Worm (Caenorhabditis elegans): ENCODE data around the gene erp-44.3.

erp-44.3 gene

ce11 chrIV:8115462-8115861 is 7.0 kb upstream of the erp-44.3 start, which contains the start of gene irld-8:
Gene irld-8, plus strand, starts transcription at chrIV:8115762.
- TF ChIP-seq ceh-62 (tag; optimal IDR thresholded peaks at IDR 0.05) (no peak), aha-1 (tag) (peak; percentile 79), duxl-1 (tag; optimal IDR thresholded peaks at IDR 0.05; ENCODE audit: poor library complexity) (no peak), daf-12 (tag; optimal IDR thresholded peaks at IDR 0.05) (no peak), lin-39 (tag; optimal IDR thresholded peaks at IDR 0.05) (no peak), nhr-42 (GFP tag; IDR thresholded peaks at IDR 0.05) (no peak), ztf-7 (tag; optimal IDR thresholded peaks at IDR 0.05) (no peak), lsy-2 (tag; optimal IDR thresholded peaks at IDR 0.05) (no peak), ceh-32 (tag; optimal IDR thresholded peaks at IDR 0.05; ENCODE audit: poor library complexity) (no peak)

ce11 chrIV:8118790-8119189 is 3.7 kb upstream of the erp-44.3 start, which contains the start of gene F42G8.8:
Gene F42G8.8, plus strand, starts transcription at chrIV:8119090.
- TF ChIP-seq unc-39 (tag; optimal IDR thresholded peaks at IDR 0.05) (no peak), ces-1 (GFP tag; optimal IDR thresholded peaks at IDR 0.05) (no peak), F44E2.7 (GFP tag; IDR thresholded peaks at IDR 0.05) (no peak), lsy-2 (tag; optimal IDR thresholded peaks at IDR 0.05) (no peak), spr-1 (tag; optimal IDR thresholded peaks at IDR 0.05) (no peak), ZK546.5 (tag; optimal IDR thresholded peaks at IDR 0.05) (no peak), nhr-48 (tag; optimal IDR thresholded peaks at IDR 0.05) (no peak), sdz-12 (GFP tag; optimal IDR thresholded peaks at IDR 0.05) (no peak), daf-8 (GFP tag; IDR thresholded peaks at IDR 0.05) (no peak), skn-1 (tag; optimal IDR thresholded peaks at IDR 0.05) (no peak), spr-3 (GFP tag; optimal IDR thresholded peaks at IDR 0.05) (no peak)

ce11 chrIV:8123541-8123940 is 1.1 kb downstream of the erp-44.3 start:
- TF ChIP-seq egl-43 (GFP tag; IDR thresholded peaks at IDR 0.05) (peak; percentile 59; the same call in 1 of the 2 replicates), lim-7 (GFP tag; IDR thresholded peaks at IDR 0.05) (peak; percentile 76), snpc-1.2 (GFP tag; IDR thresholded peaks at IDR 0.05) (peak; percentile 63), F26F4.8 (GFP tag; conservative IDR thresholded peaks at IDR 0.05) (0 out of 2 replicates have a peak, but pooled peaks have one; percentile 33), vab-7 (GFP tag; IDR thresholded peaks at IDR 0.05) (peak; percentile 47; the same call in 1 of the 2 replicates), Y105C5A.15 (GFP tag; IDR thresholded peaks at IDR 0.05) (0 out of 2 replicates have a peak, but pooled peaks have one; percentile 23), dmd-8 (GFP tag; IDR thresholded peaks at IDR 0.05) (0 out of 2 replicates have a peak, but pooled peaks have one; percentile 16)

ce11 chrIV:8126902-8127301 is 4.5 kb downstream of the erp-44.3 start, which contains the start of gene ceph-41:
Gene ceph-41, plus strand, starts transcription at chrIV:8127202.
- no peak for TF ChIP-seq nhr-111 (GFP tag; optimal IDR thresholded peaks at IDR 0.05)
- TF ChIP-seq ztf-7 (tag; optimal IDR thresholded peaks at IDR 0.05) = no peak
- TF ChIP-seq hlh-30 (tag; optimal IDR thresholded peaks at IDR 0.05; ENCODE audit: insufficient read depth) = no peak
- no peak for TF ChIP-seq lin-13 (GFP tag; optimal IDR thresholded peaks at IDR 0.05)
- no peak for TF ChIP-seq hif-1 (tag; optimal IDR thresholded peaks at IDR 0.05)

ce11 chrIV:8127430-8127829 is 5.0 kb downstream of the erp-44.3 start:
- TF ChIP-seq mep-1 (tag; optimal IDR thresholded peaks at IDR 0.05) (no peak), ceh-20 (GFP tag; IDR thresholded peaks at IDR 0.05) (no peak), ZK546.5 (tag; optimal IDR thresholded peaks at IDR 0.05) (no peak), lin-38 (GFP tag; IDR thresholded peaks at IDR 0.05) (no peak), lin-39 (tag; optimal IDR thresholded peaks at IDR 0.05) (no peak), spr-1 (tag; optimal IDR thresholded peaks at IDR 0.05) (no peak), daf-8 (GFP tag; IDR thresholded peaks at IDR 0.05) (no peak), cey-2 (tag; optimal IDR thresholded peaks at IDR 0.05; ENCODE audit: borderline replicate concordance, insufficient read depth) (no peak), mes-2 (tag; optimal IDR thresholded peaks at IDR 0.05; ENCODE audit: poor library complexity, severe bottlenecking) (no peak), ama-1 (optimal IDR thresholded peaks at IDR 0.05) (no peak), daf-12 (tag; optimal IDR thresholded peaks at IDR 0.05) (no peak), lin-29 (GFP tag; IDR thresholded peaks at IDR 0.05) (no peak), lin-13 (GFP tag; optimal IDR thresholded peaks at IDR 0.05) (no peak), spr-3 (GFP tag; optimal IDR thresholded peaks at IDR 0.05) (no peak), fkh-10 (GFP tag; optimal IDR thresholded peaks at IDR 0.05) (no peak), ceh-28 (tag; optimal IDR thresholded peaks at IDR 0.05) (no peak), ZK337.2 (GFP tag; IDR thresholded peaks at IDR 0.05) (no peak)

All from whole organism, L4 larva.